Fruit fly (Drosophila melanogaster): ENCODE data around the gene koko.

Gene koko

DNA sequence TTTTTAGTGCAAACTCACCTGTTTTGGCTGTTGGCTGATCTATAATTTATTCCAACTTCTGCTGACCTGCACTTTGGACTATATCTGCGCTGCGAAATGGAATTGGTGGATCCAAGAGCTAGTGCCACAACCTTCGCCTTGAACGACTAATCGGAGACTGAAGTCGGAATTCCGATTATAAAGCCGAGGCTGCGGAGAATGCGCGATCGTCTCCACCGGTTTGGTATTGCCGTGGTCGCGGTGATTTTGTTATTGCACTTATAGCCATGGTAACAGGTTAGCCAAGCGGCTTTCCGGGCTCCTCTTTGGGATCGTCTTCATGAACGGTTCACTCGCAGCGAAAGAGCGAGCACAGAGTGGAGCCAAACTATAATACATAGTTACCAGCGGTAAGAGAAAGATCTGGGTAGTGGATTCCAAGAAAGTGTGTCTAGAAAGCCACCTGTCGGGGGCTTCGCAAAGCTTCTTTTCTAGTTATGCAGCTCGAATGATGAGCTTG lies 21.8 kb upstream of the koko start, which contains the start of gene CG7675:
TSS of gene CG7675 (minus strand) at position 165 of the 499 bp plus-strand sequence.
- no peak for TF ChIP-seq CG12236 (GFP tag; optimal IDR thresholded peaks at IDR 0.05)
- TF ChIP-seq CG6654 (GFP tag; optimal IDR thresholded peaks at IDR 0.05), result no peak
- TF ChIP-seq CG1792 (GFP tag; optimal IDR thresholded peaks at IDR 0.05), result no peak
- TF ChIP-seq CG4730 (GFP tag; IDR thresholded peaks at IDR 0.05), result no peak
- no peak for TF ChIP-seq NC2β (GFP tag; optimal IDR thresholded peaks at IDR 0.05)
- no peak for TF ChIP-seq pb (GFP tag; optimal IDR thresholded peaks at IDR 0.05)
- no peak for TF ChIP-seq odd (GFP tag; optimal IDR thresholded peaks at IDR 0.05)
- TF ChIP-seq grau (tag; optimal IDR thresholded peaks at IDR 0.05), result no peak
- TF ChIP-seq bowl (GFP tag; IDR thresholded peaks at IDR 0.05), result no peak
- no peak for TF ChIP-seq sug (tag; optimal IDR thresholded peaks at IDR 0.05)
- no peak for TF ChIP-seq CG11504 (tag; optimal IDR thresholded peaks at IDR 0.05)
- TF ChIP-seq Gug (GFP tag; IDR thresholded peaks at IDR 0.05), result no peak
- no peak for TF ChIP-seq phol (tag; optimal IDR thresholded peaks at IDR 0.05)
- no peak for TF ChIP-seq Scr (GFP tag; IDR thresholded peaks at IDR 0.05; ENCODE audit: partially characterized antibody)
- TF ChIP-seq exex (tag; optimal IDR thresholded peaks at IDR 0.05), result no peak
- TF ChIP-seq CG7271 (tag; optimal IDR thresholded peaks at IDR 0.05), result no peak
- TF ChIP-seq CG7987 (GFP tag; optimal IDR thresholded peaks at IDR 0.05), result no peak
- TF ChIP-seq fru (optimal IDR thresholded peaks at IDR 0.05), result no peak
- TF ChIP-seq ewg (GFP tag; optimal IDR thresholded peaks at IDR 0.05), result no peak
- no peak for TF ChIP-seq CG13894 (tag; optimal IDR thresholded peaks at IDR 0.05)
- TF ChIP-seq Oli (tag; optimal IDR thresholded peaks at IDR 0.05), result no peak
- TF ChIP-seq Bgb (GFP tag; IDR thresholded peaks at IDR 0.05; ENCODE audit: partially characterized antibody), result 0 out of 2 replicates have a peak, but pooled peaks have one; percentile 17
- TF ChIP-seq Hey (tag; optimal IDR thresholded peaks at IDR 0.05), result no peak
- TF ChIP-seq CG7745 (tag; optimal IDR thresholded peaks at IDR 0.05), result no peak
- TF ChIP-seq dmrt99B (tag; optimal IDR thresholded peaks at IDR 0.05), result no peak
- TF ChIP-seq CG2129 (GFP tag; IDR thresholded peaks at IDR 0.05; ENCODE audit: partially characterized antibody), result no peak
- TF ChIP-seq lmd (GFP tag; IDR thresholded peaks at IDR 0.05), result no peak
- TF ChIP-seq ERR (GFP tag; optimal IDR thresholded peaks at IDR 0.05), result no peak
- no peak for TF ChIP-seq sima (GFP tag; optimal IDR thresholded peaks at IDR 0.05)
- no peak for TF ChIP-seq CG10147 (GFP tag; optimal IDR thresholded peaks at IDR 0.05)
- no peak for TF ChIP-seq unc-4 (GFP tag; IDR thresholded peaks at IDR 0.05; ENCODE audit: partially characterized antibody)
- TF ChIP-seq twi (tag; optimal IDR thresholded peaks at IDR 0.05), result no peak
- peak; percentile 42; the same call in 1 of the 2 replicates for TF ChIP-seq rib (GFP tag; IDR thresholded peaks at IDR 0.05)
- no peak for TF ChIP-seq GATAe (GFP tag; conservative IDR thresholded peaks at IDR 0.05)
- no peak for TF ChIP-seq CG10267 (tag; optimal IDR thresholded peaks at IDR 0.05)
- no peak for TF ChIP-seq bab2 (GFP tag; optimal IDR thresholded peaks at IDR 0.05)
- TF ChIP-seq p53 (GFP tag; optimal IDR thresholded peaks at IDR 0.05), result no peak
- no peak for TF ChIP-seq insv (GFP tag; optimal IDR thresholded peaks at IDR 0.05)
- no peak for TF ChIP-seq CG14014 (GFP tag; IDR thresholded peaks at IDR 0.05)
- no peak for TF ChIP-seq CG30403 (GFP tag; optimal IDR thresholded peaks at IDR 0.05)
- TF ChIP-seq CG4854 (GFP tag; optimal IDR thresholded peaks at IDR 0.05), result no peak
- no peak for TF ChIP-seq CG17385 (GFP tag; optimal IDR thresholded peaks at IDR 0.05)
- TF ChIP-seq CG10979 (tag; optimal IDR thresholded peaks at IDR 0.05), result peak; percentile 77
- TF ChIP-seq Meics (GFP tag; optimal IDR thresholded peaks at IDR 0.05), result no peak
- peak; percentile 93 for TF ChIP-seq Deaf1 (tag; optimal IDR thresholded peaks at IDR 0.05)
- TF ChIP-seq ind (GFP tag; optimal IDR thresholded peaks at IDR 0.05), result no peak
- TF ChIP-seq ssp (GFP tag; IDR thresholded peaks at IDR 0.05), result no peak
- no peak for TF ChIP-seq CrebB (tag; optimal IDR thresholded peaks at IDR 0.05)
- TF ChIP-seq HLH3B (GFP tag; IDR thresholded peaks at IDR 0.05), result no peak
- TF ChIP-seq Vsx1 (GFP tag; optimal IDR thresholded peaks at IDR 0.05), result no peak
- TF ChIP-seq CG14965 (GFP tag; optimal IDR thresholded peaks at IDR 0.05; ENCODE audit: borderline replicate concordance), result no peak
- no peak for TF ChIP-seq br (optimal IDR thresholded peaks at IDR 0.05)
